Fruit fly (Drosophila melanogaster): Measurements from ENCODE around the gene CG5854.

The CG5854 gene

DNA sequence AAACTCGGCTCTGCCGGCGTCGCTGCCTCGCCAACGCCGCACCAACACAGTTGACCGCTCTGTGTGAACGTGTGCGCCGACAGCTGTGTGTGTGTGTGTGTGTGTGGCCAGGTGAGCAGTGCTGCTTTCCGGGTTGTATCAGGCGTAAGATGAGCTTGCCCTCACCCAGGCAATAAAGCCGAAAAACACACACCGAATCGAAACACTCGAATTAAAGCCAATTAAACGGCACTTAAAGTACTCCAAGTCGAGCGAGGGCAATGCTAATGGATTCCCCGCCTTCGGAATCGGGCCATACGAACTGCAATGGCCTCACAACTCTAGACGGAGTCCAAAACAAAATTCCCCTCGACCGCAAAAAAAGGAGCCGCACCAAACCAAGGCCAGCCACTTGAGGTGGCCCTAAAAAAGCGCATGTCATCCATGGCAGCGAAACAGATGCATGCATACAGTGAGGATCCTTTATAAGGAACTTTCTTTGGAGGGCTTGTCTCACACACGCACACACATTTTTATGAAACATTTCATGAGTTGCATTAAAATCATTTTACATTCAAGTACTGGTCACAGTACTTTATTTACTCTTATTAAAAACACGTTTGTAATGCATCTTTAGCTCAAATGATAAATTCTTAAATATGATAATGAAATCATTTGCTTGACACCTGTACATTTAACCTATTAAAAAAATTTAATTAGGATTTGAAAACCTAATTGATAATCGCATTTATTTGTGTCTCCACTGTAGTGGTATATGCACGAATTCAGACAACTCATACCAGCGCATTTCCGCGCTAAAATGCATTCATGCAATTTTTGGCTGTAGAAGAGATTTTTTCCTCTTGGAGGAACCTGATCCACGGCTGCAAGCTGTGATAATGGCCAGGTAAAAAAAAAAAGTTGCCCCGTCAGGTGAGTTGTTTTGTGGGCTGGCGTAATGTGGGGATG lies 15.0 kb downstream of the CG5854 start:
- TF ChIP-seq CG8478 (optimal IDR thresholded peaks at IDR 0.05) (no peak), CTCF (optimal IDR thresholded peaks at IDR 0.05) (no peak)

dm6 chr3R:23955380-23955779 lies 21.7 kb downstream of the CG5854 start:
- TF ChIP-seq CG8478 (optimal IDR thresholded peaks at IDR 0.05) (no peak), CTCF (optimal IDR thresholded peaks at IDR 0.05) (no peak)

DNA sequence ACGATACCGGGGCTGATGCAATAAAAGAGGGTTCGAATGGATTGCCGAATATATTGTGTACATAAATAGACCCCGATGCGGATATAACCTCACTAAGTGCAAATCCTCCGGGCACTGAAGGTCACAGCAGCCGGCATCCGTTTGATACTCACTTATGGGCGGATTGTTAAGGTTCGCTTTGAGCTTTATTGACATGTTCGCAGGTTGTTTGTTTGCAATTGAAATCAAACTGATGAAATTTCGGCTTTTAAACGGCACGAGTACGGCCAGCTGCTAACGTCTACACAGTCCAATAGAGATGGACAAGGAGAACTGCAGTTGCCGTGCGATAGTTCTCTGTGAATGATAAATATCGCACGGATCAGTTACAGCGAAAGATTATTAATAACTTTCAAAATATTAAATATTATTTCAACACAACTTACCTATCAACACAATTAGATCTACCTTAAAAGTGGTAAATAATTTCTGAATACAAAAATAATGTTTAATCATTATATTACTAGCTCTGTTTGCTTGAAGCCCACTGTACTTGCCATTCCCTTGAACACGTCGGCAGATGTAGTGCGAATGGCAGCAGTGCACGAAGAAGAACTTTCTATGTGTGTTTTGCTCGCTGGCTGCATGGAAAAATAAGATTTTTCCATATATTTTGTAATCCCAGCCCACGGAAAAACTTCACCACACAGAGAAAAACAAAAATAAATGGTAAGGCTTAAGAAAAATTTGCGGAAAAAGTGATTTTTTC lies 24.6 kb downstream of the CG5854 start, which contains the start of the genes GluProRS and AP-1sigma:
Gene GluProRS (minus strand): TSS at position 301 of the 748 bp plus-strand sequence.
Gene AP-1sigma (plus strand): TSS at position 561 of the 748 bp plus-strand sequence.
- TF ChIP-seq CG8478 (optimal IDR thresholded peaks at IDR 0.05) (no peak), CTCF (optimal IDR thresholded peaks at IDR 0.05) (no peak)

- TF ChIP-seq CG8478 (optimal IDR thresholded peaks at IDR 0.05) (no peak), CTCF (optimal IDR thresholded peaks at IDR 0.05) (no peak)
Observed at dm6 chr3R:23960865-23961264, 27.2 kb downstream of the CG5854 start.

dm6 chr3R:23962781-23963222 lies 29.1 kb downstream of the CG5854 start, which contains the start of gene CG31140:
TSS of gene CG31140 (plus strand) at chr3R:23963180.
- no peak for TF ChIP-seq CTCF (optimal IDR thresholded peaks at IDR 0.05)

DNA sequence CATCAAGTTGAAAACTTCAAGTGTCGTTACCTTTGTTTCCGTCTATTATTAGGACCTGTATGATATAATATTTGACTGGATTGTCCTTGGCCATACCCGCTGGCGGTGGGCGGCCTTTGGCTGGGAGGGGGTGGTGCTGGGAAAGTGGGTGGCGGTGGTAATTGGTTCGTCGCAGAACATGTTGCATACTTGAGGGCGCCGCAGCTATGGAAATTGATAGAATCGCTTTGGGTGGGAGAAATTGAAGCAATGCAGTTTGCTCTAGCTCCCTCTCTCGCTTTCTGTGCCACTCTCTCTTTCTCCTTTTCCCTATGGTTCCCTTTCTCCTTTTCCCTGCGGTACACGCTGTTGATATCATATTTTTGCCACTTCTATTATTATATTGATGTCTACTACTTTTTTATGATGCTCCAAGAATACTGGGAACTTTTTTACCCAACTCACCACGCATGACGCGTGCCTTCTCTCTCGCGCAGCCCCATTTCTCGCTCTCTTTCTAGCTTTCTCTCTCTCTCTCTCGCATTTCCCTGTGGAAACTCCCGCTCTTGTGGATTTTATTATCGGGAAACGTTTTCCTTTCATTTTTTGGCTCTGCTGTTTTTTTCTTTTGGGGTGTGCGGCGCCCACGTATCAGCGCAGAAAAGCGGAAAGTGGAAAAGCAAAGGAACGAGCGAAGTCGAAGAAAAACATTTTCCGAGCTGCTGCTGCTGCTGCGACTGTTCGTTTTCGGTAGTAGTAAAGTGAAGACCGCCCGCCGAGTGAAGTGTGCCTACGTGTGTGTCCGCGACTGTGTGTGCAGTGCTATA lies 31.4 kb downstream of the CG5854 start:
- TF ChIP-seq CTCF (optimal IDR thresholded peaks at IDR 0.05) (no peak), CG8478 (optimal IDR thresholded peaks at IDR 0.05) (no peak)

DNA sequence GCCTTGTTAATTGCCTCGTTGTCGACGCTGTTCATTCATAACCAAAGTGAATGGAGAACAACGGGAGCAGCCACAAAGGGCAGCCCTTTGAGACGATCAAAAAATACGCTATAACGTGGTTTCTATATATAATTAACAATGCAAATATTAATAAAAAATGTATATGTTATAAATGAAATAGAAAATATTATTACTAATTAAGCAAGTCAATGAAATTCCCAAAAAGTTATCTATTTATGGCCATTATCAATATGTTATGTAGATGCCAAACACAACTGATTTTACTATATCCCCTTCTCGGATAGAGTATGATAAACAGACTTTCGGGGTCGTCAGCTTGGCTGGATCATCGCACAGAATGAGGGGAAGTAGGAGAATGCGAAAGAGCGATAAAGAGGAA lies 35.7 kb downstream of the CG5854 start:
- TF ChIP-seq CG8478 (optimal IDR thresholded peaks at IDR 0.05) (no peak), CTCF (optimal IDR thresholded peaks at IDR 0.05) (no peak)

- TF ChIP-seq CTCF (optimal IDR thresholded peaks at IDR 0.05) (no peak), CG8478 (optimal IDR thresholded peaks at IDR 0.05) (no peak)
Observed at dm6 chr3R:23971208-23971607, 37.5 kb downstream of the CG5854 start.

DNA sequence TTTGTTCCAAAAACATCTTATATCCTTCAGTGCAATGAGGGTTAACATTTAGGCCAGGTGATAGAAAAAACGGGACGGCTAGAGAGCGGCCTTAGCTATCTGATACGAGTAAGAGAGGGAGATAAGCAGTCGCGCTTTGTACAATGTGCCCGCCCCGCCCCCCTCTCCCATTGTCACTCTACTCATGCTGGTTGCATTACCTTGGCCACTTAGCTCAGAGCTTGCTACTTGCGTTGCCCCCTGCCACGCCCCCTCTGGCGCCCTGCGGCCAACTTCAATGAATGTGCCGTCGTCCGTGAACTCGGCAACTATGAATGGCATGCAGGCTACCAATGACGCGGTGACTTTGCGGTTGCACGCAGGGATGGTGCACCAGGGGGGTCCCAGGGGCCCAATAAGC lies 38.1 kb downstream of the CG5854 start:
- TF ChIP-seq CTCF (optimal IDR thresholded peaks at IDR 0.05) (no peak), CG8478 (optimal IDR thresholded peaks at IDR 0.05) (no peak)

DNA sequence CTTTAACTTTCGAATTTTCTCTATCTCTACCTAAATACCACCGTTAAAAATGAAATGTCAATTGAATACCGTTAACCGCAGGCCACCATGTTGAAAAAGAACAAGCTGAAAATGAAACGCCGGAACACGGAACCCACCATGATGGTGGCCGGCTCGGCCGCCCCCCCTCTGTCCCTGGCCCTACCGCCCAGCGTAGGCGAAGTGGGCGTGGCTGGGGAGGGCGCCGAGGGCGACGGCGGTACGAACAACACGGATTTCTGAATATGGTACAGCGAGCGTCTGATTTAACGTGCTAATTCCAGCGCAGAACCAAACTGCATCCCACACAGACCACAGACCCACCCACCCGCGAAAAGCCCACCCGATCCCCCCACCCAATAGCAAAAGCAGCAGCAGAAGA lies 47.9 kb downstream of the CG5854 start:
- TF ChIP-seq CTCF (optimal IDR thresholded peaks at IDR 0.05) (no peak), CG8478 (optimal IDR thresholded peaks at IDR 0.05) (no peak)
